Worm (Caenorhabditis elegans) whole organism, young adult: Measurements from ENCODE around the gene nfya-1.

Source experiments
- B0035.1 ChIP-seq: sonication (generic microtip); optimal IDR thresholded peaks from 2 replicates; lab custom pipeline; 2016; ENCODE audit warnings: missing genetic modification characterization, mild to moderate bottlenecking, missing compliant biosample characterization, missing genotype, missing genetic modification reagents
- D2030.7 ChIP-seq: fragments of 200-800 bp; sonication (Bioruptor generic); IDR thresholded peaks from 2 replicates; pipeline ENCODE4 v1.3.6; 2022; ENCODE audit warnings: missing genetic modification reagents, missing genetic modification characterization, missing compliant biosample characterization
- F10E7.11 ChIP-seq: sonication (generic microtip); optimal IDR thresholded peaks from 2 replicates; lab custom pipeline; 2017; ENCODE audit warnings: mild to moderate bottlenecking, missing genetic modification characterization, moderate library complexity, missing compliant biosample characterization
- F22D6.2 ChIP-seq: sonication (generic microtip); optimal IDR thresholded peaks from 2 replicates; lab custom pipeline; 2016; ENCODE audit warnings: mild to moderate bottlenecking, missing genetic modification characterization, missing compliant biosample characterization
- F23B12.7 ChIP-seq: sonication (generic microtip); optimal IDR thresholded peaks from 2 replicates; lab custom pipeline; 2017; ENCODE audit warnings: missing genetic modification characterization, mild to moderate bottlenecking, missing compliant biosample characterization, antibody characterized with exemption, moderate library complexity; ENCODE audit not compliant: insufficient read depth
- F39B2.1 ChIP-seq: fragments of 200-800 bp; sonication (Bioruptor generic); IDR thresholded peaks from 2 replicates; pipeline ENCODE4 v1.3.6; 2022; ENCODE audit warnings: missing genetic modification reagents, missing genetic modification characterization, missing compliant biosample characterization
- F49E8.2 ChIP-seq: sonication (generic microtip); optimal IDR thresholded peaks from 3 replicates; lab custom pipeline; 2017; ENCODE audit warnings: missing genetic modification characterization, mild to moderate bottlenecking, missing compliant biosample characterization, antibody characterized with exemption, moderate library complexity; ENCODE audit not compliant: insufficient read depth
- F52B5.7 ChIP-seq: sonication (generic microtip); optimal IDR thresholded peaks from 2 replicates; lab custom pipeline; 2016; ENCODE audit warnings: mild to moderate bottlenecking, missing genetic modification characterization, missing compliant biosample characterization
- F57C9.4 ChIP-seq: sonication (generic microtip); optimal IDR thresholded peaks from 2 replicates; lab custom pipeline; 2017; ENCODE audit warnings: mild to moderate bottlenecking, missing genetic modification characterization, missing compliant biosample characterization
- Y53G8AR.9 ChIP-seq: fragments of 200-800 bp; sonication (Bioruptor generic); conservative IDR thresholded peaks from 2 replicates; pipeline ENCODE4 v1.3.6; 2022; ENCODE audit warnings: missing genetic modification reagents, missing genetic modification characterization, missing compliant biosample characterization
- ama-1 ChIP-seq, 3 experiments: fragments of 150-350 bp in 1 of 3; sonication (generic microtip) in 2 of 3; optimal IDR thresholded peaks; 2 replicates each; lab custom pipeline; 2014 to 2018; ENCODE audit warnings: missing biosample characterization in 2 of 3, missing genetic modification characterization in 2 of 3, missing genetic modification reagents in 2 of 3
- athp-1 ChIP-seq: sonication (generic microtip); optimal IDR thresholded peaks from 2 replicates; lab custom pipeline; 2017; ENCODE audit warnings: mild to moderate bottlenecking, missing genetic modification characterization, missing compliant biosample characterization
- attf-5 ChIP-seq: fragments of 200-800 bp; sonication (Bioruptor generic); optimal IDR thresholded peaks from 2 replicates; lab custom pipeline; 2018; ENCODE audit warnings: mild to moderate bottlenecking, missing genetic modification characterization, missing compliant biosample characterization
- attf-6 ChIP-seq: fragments of 200-800 bp; sonication (Bioruptor generic); IDR thresholded peaks from 2 replicates; pipeline ENCODE4 v1.3.6; 2022; ENCODE audit warnings: missing genetic modification reagents, missing genetic modification characterization, missing compliant biosample characterization
- bed-2 ChIP-seq: fragments of 200-800 bp; sonication (Bioruptor generic); IDR thresholded peaks from 2 replicates; pipeline ENCODE4 v1.3.6; 2022; ENCODE audit warnings: missing genetic modification reagents, missing genetic modification characterization, missing compliant biosample characterization
- cebp-2 ChIP-seq: fragments of 200-800 bp; sonication (Bioruptor generic); IDR thresholded peaks from 2 replicates; pipeline ENCODE4 v1.3.6; 2022; ENCODE audit warnings: missing genetic modification characterization, missing compliant biosample characterization
- ceh-40 ChIP-seq: fragments of 200-800 bp; sonication (Bioruptor generic); IDR thresholded peaks from 2 replicates; pipeline ENCODE4 v1.3.6; 2022; ENCODE audit warnings: missing genetic modification characterization, missing compliant biosample characterization
- ceh-79 ChIP-seq: sonication (generic microtip); optimal IDR thresholded peaks from 2 replicates; lab custom pipeline; 2017; ENCODE audit warnings: mild to moderate bottlenecking, missing genetic modification characterization, missing compliant biosample characterization
- dpff-1 ChIP-seq: sonication (generic microtip); optimal IDR thresholded peaks from 2 replicates; lab custom pipeline; 2017; ENCODE audit warnings: mild to moderate bottlenecking, missing genetic modification characterization, missing compliant biosample characterization
- dpl-1 ChIP-seq: fragments of 150-350 bp; optimal IDR thresholded peaks from 2 replicates; lab custom pipeline; 2014; ENCODE audit warnings: missing biosample characterization, missing genetic modification reagents, missing genetic modification characterization
- egrh-3 ChIP-seq: fragments of 200-800 bp; sonication (Bioruptor generic); IDR thresholded peaks from 2 replicates; pipeline ENCODE4 v1.3.6; 2022; ENCODE audit warnings: missing genetic modification reagents, missing genetic modification characterization, missing compliant biosample characterization
- ets-4 ChIP-seq: fragments of 200-800 bp; sonication (Bioruptor generic); optimal IDR thresholded peaks from 2 replicates; lab custom pipeline; 2018; ENCODE audit warnings: mild to moderate bottlenecking, missing genetic modification characterization, missing compliant biosample characterization
- gei-17 ChIP-seq: fragments of 200-800 bp; sonication (Bioruptor generic); optimal IDR thresholded peaks from 2 replicates; lab custom pipeline; 2018; ENCODE audit warnings: mild to moderate bottlenecking, missing genetic modification characterization, missing compliant biosample characterization
- him-1 ChIP-seq: sonication (generic microtip); optimal IDR thresholded peaks from 2 replicates; lab custom pipeline; 2016; ENCODE audit warnings: missing genotype, missing genetic modification reagents, missing genetic modification characterization, missing compliant biosample characterization
- hmg-1.2 ChIP-seq: fragments of 200-800 bp; sonication (Bioruptor generic); IDR thresholded peaks from 2 replicates; pipeline ENCODE4 v1.3.6; 2022; ENCODE audit warnings: missing genetic modification reagents, missing genetic modification characterization, missing compliant biosample characterization
- hsf-1 ChIP-seq: fragments of 200-800 bp; sonication (Bioruptor generic); IDR thresholded peaks from 2 replicates; pipeline ENCODE4 v1.3.6; 2022; ENCODE audit warnings: missing genetic modification reagents, missing genetic modification characterization, missing compliant biosample characterization
- lag-1 ChIP-seq: fragments of 200-800 bp; sonication (Bioruptor generic); IDR thresholded peaks from 2 replicates; pipeline ENCODE4 v1.3.6; 2022; ENCODE audit warnings: missing genetic modification reagents, missing genetic modification characterization, missing compliant biosample characterization
- lsl-1 ChIP-seq: fragments of 200-800 bp; sonication (Bioruptor generic); optimal IDR thresholded peaks from 2 replicates; lab custom pipeline; 2018; ENCODE audit warnings: mild to moderate bottlenecking, missing genetic modification characterization, moderate library complexity, missing compliant biosample characterization
- lsy-27 ChIP-seq: sonication (generic microtip); optimal IDR thresholded peaks from 2 replicates; lab custom pipeline; 2017; ENCODE audit warnings: missing genetic modification characterization, mild to moderate bottlenecking, missing compliant biosample characterization, antibody characterized with exemption, missing genotype, borderline replicate concordance; ENCODE audit not compliant: insufficient read depth
- madf-10 ChIP-seq: sonication (generic microtip); optimal IDR thresholded peaks from 2 replicates; lab custom pipeline; 2016; ENCODE audit warnings: mild to moderate bottlenecking, missing genetic modification characterization, missing compliant biosample characterization
- madf-3 ChIP-seq: fragments of 200-800 bp; sonication (Bioruptor generic); IDR thresholded peaks from 2 replicates; pipeline ENCODE4 v1.3.6; 2022; ENCODE audit warnings: missing genetic modification reagents, missing genetic modification characterization, missing compliant biosample characterization
- madf-6 ChIP-seq: fragments of 200-800 bp; sonication (Bioruptor generic); IDR thresholded peaks from 2 replicates; pipeline ENCODE4 v1.3.6; 2022; ENCODE audit warnings: missing genetic modification reagents, missing genetic modification characterization, missing compliant biosample characterization
- mel-28 ChIP-seq: sonication (generic microtip); optimal IDR thresholded peaks from 2 replicates; lab custom pipeline; 2016; ENCODE audit warnings: borderline replicate concordance, mild to moderate bottlenecking, missing genetic modification characterization, missing compliant biosample characterization
- mes-4 ChIP-seq: sonication (generic microtip); optimal IDR thresholded peaks from 2 replicates; lab custom pipeline; 2016; ENCODE audit warnings: missing genotype, missing genetic modification characterization, missing compliant biosample characterization
- mxl-1 ChIP-seq: sonication (generic microtip); optimal IDR thresholded peaks from 2 replicates; lab custom pipeline; 2016; ENCODE audit warnings: missing genetic modification characterization, missing compliant biosample characterization
- nhr-179 ChIP-seq: sonication (generic microtip); optimal IDR thresholded peaks from 2 replicates; lab custom pipeline; 2016; ENCODE audit warnings: mild to moderate bottlenecking, missing genetic modification characterization, missing compliant biosample characterization
- nhr-27 ChIP-seq: fragments of 200-800 bp; sonication (Bioruptor generic); optimal IDR thresholded peaks from 2 replicates; lab custom pipeline; 2018; ENCODE audit warnings: mild to moderate bottlenecking, missing genetic modification characterization, moderate library complexity, missing compliant biosample characterization
- nhr-80 ChIP-seq: sonication (generic microtip); optimal IDR thresholded peaks from 2 replicates; lab custom pipeline; 2016; ENCODE audit warnings: missing genetic modification characterization, missing compliant biosample characterization
- nhr-90 ChIP-seq: sonication (generic microtip); optimal IDR thresholded peaks from 2 replicates; lab custom pipeline; 2016; ENCODE audit warnings: missing genotype, mild to moderate bottlenecking, missing genetic modification characterization, missing compliant biosample characterization
- pha-4 ChIP-seq: fragments of 150-350 bp; sonication (generic microtip); optimal IDR thresholded peaks from 2 replicates; lab custom pipeline; 2014; ENCODE audit warnings: missing biosample characterization, missing genetic modification reagents, missing genetic modification characterization
- snpc-3.4 ChIP-seq: sonication (generic microtip); optimal IDR thresholded peaks from 2 replicates; lab custom pipeline; 2017; ENCODE audit warnings: missing genetic modification characterization, mild to moderate bottlenecking, missing compliant biosample characterization, antibody characterized with exemption, moderate library complexity, missing genotype, missing genetic modification reagents
- sptf-2 ChIP-seq: fragments of 200-800 bp; sonication (Bioruptor generic); optimal IDR thresholded peaks from 2 replicates; lab custom pipeline; 2018; ENCODE audit warnings: mild to moderate bottlenecking, missing genetic modification characterization, missing compliant biosample characterization
- tbx-9 ChIP-seq: sonication (generic microtip); optimal IDR thresholded peaks from 2 replicates; lab custom pipeline; 2016; ENCODE audit warnings: borderline replicate concordance, missing genetic modification characterization, inconsistent platforms, missing compliant biosample characterization
- tlf-1 ChIP-seq: fragments of 200-800 bp; sonication (Bioruptor generic); optimal IDR thresholded peaks from 2 replicates; lab custom pipeline; 2018; ENCODE audit warnings: mild to moderate bottlenecking, missing genetic modification characterization, missing compliant biosample characterization
- unc-62 ChIP-seq: fragments of 150-350 bp; optimal IDR thresholded peaks from 2 replicates; lab custom pipeline; 2014; ENCODE audit warnings: missing biosample characterization, missing genetic modification reagents, missing genetic modification characterization
- ztf-25 ChIP-seq: fragments of 200-800 bp; sonication (Bioruptor generic); IDR thresholded peaks from 2 replicates; pipeline ENCODE4 v1.3.6; 2022; ENCODE audit warnings: missing genetic modification reagents, missing genetic modification characterization, missing compliant biosample characterization
- ztf-28 ChIP-seq: fragments of 200-800 bp; sonication (Bioruptor generic); IDR thresholded peaks from 2 replicates; pipeline ENCODE4 v1.3.6; 2022; ENCODE audit warnings: missing genetic modification reagents, missing genetic modification characterization, missing compliant biosample characterization
- ztf-3 ChIP-seq: fragments of 200-800 bp; sonication (Bioruptor generic); optimal IDR thresholded peaks from 2 replicates; lab custom pipeline; 2018; ENCODE audit warnings: mild to moderate bottlenecking, missing genetic modification characterization, missing compliant biosample characterization
- ztf-6 ChIP-seq: fragments of 200-800 bp; sonication (Bioruptor generic); IDR thresholded peaks from 2 replicates; pipeline ENCODE4 v1.3.6; 2022; ENCODE audit warnings: missing genetic modification reagents, missing genetic modification characterization, missing compliant biosample characterization

Gene nfya-1

DNA sequence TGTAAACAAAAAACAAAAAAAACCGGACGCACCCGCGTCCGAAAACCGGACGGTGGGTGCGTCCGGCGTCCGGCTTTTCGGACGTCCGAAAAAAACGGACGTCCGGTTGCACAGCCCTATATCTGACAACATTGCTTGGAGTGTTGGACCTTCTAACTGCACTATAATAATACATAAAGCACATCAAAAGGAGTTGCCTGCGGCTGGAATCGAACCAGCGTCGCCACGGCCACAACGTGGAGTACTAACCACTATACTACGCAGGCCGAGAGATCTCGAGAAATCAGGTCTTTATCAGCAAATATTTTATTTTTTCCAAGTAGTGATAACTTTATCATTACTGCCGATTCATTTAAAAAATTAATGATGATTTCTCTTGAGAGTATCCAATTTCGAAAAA, 46.7 kb upstream of the nfya-1 start (continued):
- TF ChIP-seq F10E7.11 (tag; lab: Kevin White, UChicago) (no peak), B0035.1 (tag; lab: Kevin White, UChicago) (no peak), dpff-1 (tag; lab: Kevin White, UChicago) (no peak), tbx-9 (tag; lab: Kevin White, UChicago) (no peak), ztf-3 (GFP tag; lab: Kevin White, UChicago) (no peak), madf-3 (GFP tag; lab: Robert Waterston, UW) (no peak), tlf-1 (no peak), pha-4 (tag; lab: Kevin White, UChicago) (no peak), F22D6.2 (tag; lab: Kevin White, UChicago) (no peak), F49E8.2 (tag; lab: Kevin White, UChicago) (no peak), ceh-40 (GFP tag; lab: Robert Waterston, UW) (0 out of 2 replicates have a peak, but pooled peaks have one; percentile 41), mel-28 (tag; lab: Kevin White, UChicago) (no peak), madf-6 (no peak; the same call in 1 of the 2 replicates), athp-1 (tag; lab: Kevin White, UChicago) (no peak), nhr-90 (peak; percentile 66), snpc-3.4 (tag; lab: Kevin White, UChicago) (no peak), lsy-27 (tag; lab: Kevin White, UChicago) (no peak), attf-5 (no peak), ceh-79 (no peak), him-1 (tag; lab: Kevin White, UChicago) (peak; percentile 56), nhr-80 (tag; lab: Kevin White, UChicago) (no peak), hsf-1 (no peak), F52B5.7 (no peak), dpl-1 (no peak), F23B12.7 (tag; lab: Kevin White, UChicago) (no peak), hmg-1.2 (peak; percentile 35), ztf-28 (GFP tag; lab: Robert Waterston, UW) (no peak), F57C9.4 (no peak), ets-4 (GFP tag; lab: Kevin White, UChicago) (no peak), ztf-25 (GFP tag; lab: Robert Waterston, UW) (no peak), Y53G8AR.9 (GFP tag; lab: Robert Waterston, UW) (no peak), mes-4 (no peak), unc-62 (GFP tag; lab: Kevin White, UChicago) (no peak), nhr-179 (no peak), attf-6 (no peak), ztf-6 (GFP tag; lab: Robert Waterston, UW) (no peak), egrh-3 (no peak), nhr-27 (tag; lab: Kevin White, UChicago) (no peak), cebp-2 (GFP tag; lab: Robert Waterston, UW) (no peak), F39B2.1 (GFP tag; lab: Robert Waterston, UW) (no peak), mxl-1 (tag; lab: Kevin White, UChicago) (peak; percentile 23), D2030.7 (GFP tag; lab: Robert Waterston, UW) (peak; percentile 76), madf-10 (tag; lab: Kevin White, UChicago) (no peak), ama-1 (optimal IDR thresholded peaks at IDR 0.05; lab: Kevin White, UChicago) (no peak), ama-1 (GFP tag; optimal IDR thresholded peaks at IDR 0.05; lab: Kevin White, UChicago) (no peak), bed-2 (GFP tag; lab: Robert Waterston, UW) (no peak), sptf-2 (GFP tag; lab: Kevin White, UChicago) (no peak), gei-17 (GFP tag; lab: Kevin White, UChicago) (no peak), lag-1 (GFP tag; lab: Robert Waterston, UW) (no peak), lsl-1 (GFP tag; lab: Kevin White, UChicago) (no peak)
